Worm (Caenorhabditis elegans): ENCODE results near the gene str-254.

The str-254 gene

ce11 chrV:16165936-16166335 is 12.7 kb upstream of the str-254 start, which contains the start of gene str-108:
str-108 (plus strand) TSS chrV:16166236.
- TF ChIP-seq tbx-11 (GFP tag; IDR thresholded peaks at IDR 0.05), result no peak
- no peak for TF ChIP-seq ceh-36 (tag; optimal IDR thresholded peaks at IDR 0.05)
- no peak for TF ChIP-seq tbx-37 (GFP tag; conservative IDR thresholded peaks at IDR 0.05)
- no peak for TF ChIP-seq sea-1 (GFP tag; conservative IDR thresholded peaks at IDR 0.05)
- TF ChIP-seq scrt-1 (GFP tag; IDR thresholded peaks at IDR 0.05), result no peak
- no peak for TF ChIP-seq hmg-4 (GFP tag; optimal IDR thresholded peaks at IDR 0.05)
- TF ChIP-seq flt-1 (GFP tag; IDR thresholded peaks at IDR 0.05), result no peak
- TF ChIP-seq aly-1 (tag; optimal IDR thresholded peaks at IDR 0.05), result no peak
- TF ChIP-seq hmbx-1 (tag; optimal IDR thresholded peaks at IDR 0.05), result no peak
- no peak for TF ChIP-seq B0310.2 (tag; optimal IDR thresholded peaks at IDR 0.05)
- no peak for TF ChIP-seq ceh-13 (GFP tag; optimal IDR thresholded peaks at IDR 0.05)
- TF ChIP-seq tra-4 (tag; optimal IDR thresholded peaks at IDR 0.05), result no peak
- TF ChIP-seq ama-1 (optimal IDR thresholded peaks at IDR 0.05), result no peak
- TF ChIP-seq hnd-1 (tag; optimal IDR thresholded peaks at IDR 0.05), result no peak
- TF ChIP-seq pes-1 (GFP tag; IDR thresholded peaks at IDR 0.05), result no peak
- no peak for TF ChIP-seq F13C5.2 (tag; optimal IDR thresholded peaks at IDR 0.05)
- TF ChIP-seq ets-7 (tag; optimal IDR thresholded peaks at IDR 0.05), result no peak

ce11 chrV:16163719-16164118 is 10.4 kb upstream of the str-254 start, which contains the start of gene F10A3.12:
F10A3.12 (plus strand) TSS chrV:16164019.
- TF ChIP-seq ceh-13 (GFP tag; optimal IDR thresholded peaks at IDR 0.05) (no peak), hmg-4 (GFP tag; optimal IDR thresholded peaks at IDR 0.05) (no peak), flt-1 (GFP tag; IDR thresholded peaks at IDR 0.05) (no peak), B0310.2 (tag; optimal IDR thresholded peaks at IDR 0.05) (no peak)

- no peak for TF ChIP-seq sea-1 (GFP tag; conservative IDR thresholded peaks at IDR 0.05)
- no peak for TF ChIP-seq hnd-1 (tag; optimal IDR thresholded peaks at IDR 0.05)
- no peak for TF ChIP-seq F13C5.2 (tag; optimal IDR thresholded peaks at IDR 0.05)
- no peak for TF ChIP-seq hmg-4 (GFP tag; optimal IDR thresholded peaks at IDR 0.05)
- no peak for TF ChIP-seq flt-1 (GFP tag; IDR thresholded peaks at IDR 0.05)
- no peak for TF ChIP-seq hmbx-1 (tag; optimal IDR thresholded peaks at IDR 0.05)
- TF ChIP-seq ceh-36 (tag; optimal IDR thresholded peaks at IDR 0.05), result no peak
- no peak for TF ChIP-seq ceh-13 (GFP tag; optimal IDR thresholded peaks at IDR 0.05)
- no peak for TF ChIP-seq ama-1 (optimal IDR thresholded peaks at IDR 0.05)
- no peak for TF ChIP-seq ets-7 (tag; optimal IDR thresholded peaks at IDR 0.05)
- no peak for TF ChIP-seq pes-1 (GFP tag; IDR thresholded peaks at IDR 0.05)
- no peak for TF ChIP-seq aly-1 (tag; optimal IDR thresholded peaks at IDR 0.05)
- no peak for TF ChIP-seq tbx-37 (GFP tag; conservative IDR thresholded peaks at IDR 0.05)
- no peak for TF ChIP-seq scrt-1 (GFP tag; IDR thresholded peaks at IDR 0.05)
Observed at ce11 chrV:16162124-16162735, 9.0 kb upstream of the str-254 start, which contains the start of the genes str-109 and F10A3.11. str-109 (minus strand) TSS chrV:16162224. F10A3.11 (plus strand) TSS chrV:16162685.

ce11 chrV:16160087-16160486 is 6.8 kb upstream of the str-254 start:
- TF ChIP-seq B0310.2 (tag; optimal IDR thresholded peaks at IDR 0.05), result no peak
- no peak for TF ChIP-seq scrt-1 (GFP tag; IDR thresholded peaks at IDR 0.05)
- TF ChIP-seq pes-1 (GFP tag; IDR thresholded peaks at IDR 0.05), result no peak
- no peak for TF ChIP-seq aly-1 (tag; optimal IDR thresholded peaks at IDR 0.05)
- no peak for TF ChIP-seq tbx-11 (GFP tag; IDR thresholded peaks at IDR 0.05)
- no peak for TF ChIP-seq tbx-37 (GFP tag; conservative IDR thresholded peaks at IDR 0.05)
- TF ChIP-seq hmg-4 (GFP tag; optimal IDR thresholded peaks at IDR 0.05), result no peak
- TF ChIP-seq tra-4 (tag; optimal IDR thresholded peaks at IDR 0.05), result no peak
- no peak for TF ChIP-seq flt-1 (GFP tag; IDR thresholded peaks at IDR 0.05)
- TF ChIP-seq hmbx-1 (tag; optimal IDR thresholded peaks at IDR 0.05), result no peak
- TF ChIP-seq ceh-13 (GFP tag; optimal IDR thresholded peaks at IDR 0.05), result no peak
- TF ChIP-seq ceh-36 (tag; optimal IDR thresholded peaks at IDR 0.05), result no peak
- no peak for TF ChIP-seq F13C5.2 (tag; optimal IDR thresholded peaks at IDR 0.05)
- TF ChIP-seq hnd-1 (tag; optimal IDR thresholded peaks at IDR 0.05), result no peak
- TF ChIP-seq ama-1 (optimal IDR thresholded peaks at IDR 0.05), result no peak
- TF ChIP-seq ets-7 (tag; optimal IDR thresholded peaks at IDR 0.05), result no peak
- no peak for TF ChIP-seq sea-1 (GFP tag; conservative IDR thresholded peaks at IDR 0.05)

ce11 chrV:16159594-16159993 is 6.3 kb upstream of the str-254 start, which contains the start of gene F10A3.17:
F10A3.17 (minus strand) TSS chrV:16159694.
- TF ChIP-seq tra-4 (tag; optimal IDR thresholded peaks at IDR 0.05) (no peak), ceh-13 (GFP tag; optimal IDR thresholded peaks at IDR 0.05) (no peak), aly-1 (tag; optimal IDR thresholded peaks at IDR 0.05) (no peak), scrt-1 (GFP tag; IDR thresholded peaks at IDR 0.05) (no peak), pes-1 (GFP tag; IDR thresholded peaks at IDR 0.05) (no peak), tbx-11 (GFP tag; IDR thresholded peaks at IDR 0.05) (no peak), flt-1 (GFP tag; IDR thresholded peaks at IDR 0.05) (no peak), hnd-1 (tag; optimal IDR thresholded peaks at IDR 0.05) (no peak), tbx-37 (GFP tag; conservative IDR thresholded peaks at IDR 0.05) (no peak), hmg-4 (GFP tag; optimal IDR thresholded peaks at IDR 0.05) (no peak), ets-7 (tag; optimal IDR thresholded peaks at IDR 0.05) (no peak), sea-1 (GFP tag; conservative IDR thresholded peaks at IDR 0.05) (no peak), ama-1 (optimal IDR thresholded peaks at IDR 0.05) (no peak), hmbx-1 (tag; optimal IDR thresholded peaks at IDR 0.05) (no peak), ceh-36 (tag; optimal IDR thresholded peaks at IDR 0.05) (no peak)

ce11 chrV:16158391-16158790 is 5.1 kb upstream of the str-254 start, which contains the start of gene str-99:
str-99 (minus strand) TSS chrV:16158491.
- no peak for TF ChIP-seq scrt-1 (GFP tag; IDR thresholded peaks at IDR 0.05)
- TF ChIP-seq ceh-13 (GFP tag; optimal IDR thresholded peaks at IDR 0.05), result no peak
- no peak for TF ChIP-seq pes-1 (GFP tag; IDR thresholded peaks at IDR 0.05)
- no peak for TF ChIP-seq ceh-36 (tag; optimal IDR thresholded peaks at IDR 0.05)
- TF ChIP-seq aly-1 (tag; optimal IDR thresholded peaks at IDR 0.05), result no peak
- no peak for TF ChIP-seq tra-4 (tag; optimal IDR thresholded peaks at IDR 0.05)
- no peak for TF ChIP-seq tbx-37 (GFP tag; conservative IDR thresholded peaks at IDR 0.05)
- no peak for TF ChIP-seq F13C5.2 (tag; optimal IDR thresholded peaks at IDR 0.05)
- no peak for TF ChIP-seq ets-7 (tag; optimal IDR thresholded peaks at IDR 0.05)
- no peak for TF ChIP-seq flt-1 (GFP tag; IDR thresholded peaks at IDR 0.05)
- TF ChIP-seq sea-1 (GFP tag; conservative IDR thresholded peaks at IDR 0.05), result no peak
- TF ChIP-seq ama-1 (optimal IDR thresholded peaks at IDR 0.05), result no peak
- TF ChIP-seq hnd-1 (tag; optimal IDR thresholded peaks at IDR 0.05), result no peak
- TF ChIP-seq B0310.2 (tag; optimal IDR thresholded peaks at IDR 0.05), result no peak
- no peak for TF ChIP-seq hmg-4 (GFP tag; optimal IDR thresholded peaks at IDR 0.05)
- no peak for TF ChIP-seq hmbx-1 (tag; optimal IDR thresholded peaks at IDR 0.05)

ce11 chrV:16155111-16155510 is 1.8 kb upstream of the str-254 start, which contains the start of gene str-97:
str-97 (minus strand) TSS chrV:16155211.
- TF ChIP-seq ama-1 (optimal IDR thresholded peaks at IDR 0.05) (no peak), flt-1 (GFP tag; IDR thresholded peaks at IDR 0.05) (no peak), aly-1 (tag; optimal IDR thresholded peaks at IDR 0.05) (no peak), hmbx-1 (tag; optimal IDR thresholded peaks at IDR 0.05) (no peak), F13C5.2 (tag; optimal IDR thresholded peaks at IDR 0.05) (no peak), sea-1 (GFP tag; conservative IDR thresholded peaks at IDR 0.05) (no peak), tra-4 (tag; optimal IDR thresholded peaks at IDR 0.05) (no peak), pes-1 (GFP tag; IDR thresholded peaks at IDR 0.05) (no peak), ets-7 (tag; optimal IDR thresholded peaks at IDR 0.05) (no peak)

Data from whole organism, early embryonic.